Comparison of ENCODE assay signal across 6 fruit fly cellular contexts in genomic region chr3L:18011715-18012512, dm6.
TF ChIP-seq lines count a peak whose summit lies in the region.

No protein-coding gene starts in this region.

- TF ChIP-seq CTCF in whole organism, embryonic (GFP tag; optimal IDR thresholded peaks at IDR 0.05; lab: Kevin White, UChicago): no peak

TF ChIP-seq in whole organism, 6 proteins besides CTCF, POLR2A, EP300 and RAD21:
- TF ChIP-seq Dll (optimal IDR thresholded peaks at IDR 0.05; lab: Kevin White, UChicago) (no peak), pan (optimal IDR thresholded peaks at IDR 0.05; lab: Kevin White, UChicago) (no peak), EcR (GFP tag; optimal IDR thresholded peaks at IDR 0.05; lab: Kevin White, UChicago) (peak; percentile 78 to 80)

TF ChIP-seq in whole organism, adult, 20 proteins besides CTCF, POLR2A, EP300 and RAD21:
- TF ChIP-seq CG12768 (GFP tag; optimal IDR thresholded peaks at IDR 0.05; lab: Kevin White, UChicago) (peak; percentile 30), pad (GFP tag; optimal IDR thresholded peaks at IDR 0.05; lab: Kevin White, UChicago) (peak; percentile 62), CG7045 (GFP tag; optimal IDR thresholded peaks at IDR 0.05; lab: Kevin White, UChicago) (no peak), CG1620 (GFP tag; optimal IDR thresholded peaks at IDR 0.05; lab: Kevin White, UChicago) (peak; percentile 3), CG14711 (tag; optimal IDR thresholded peaks at IDR 0.05; lab: Kevin White, UChicago) (peak; percentile 67), Hr96 (GFP tag; optimal IDR thresholded peaks at IDR 0.05; lab: Kevin White, UChicago) (peak; percentile 47), tj (GFP tag; optimal IDR thresholded peaks at IDR 0.05; lab: Kevin White, UChicago) (peak; percentile 99), cnc (optimal IDR thresholded peaks at IDR 0.05; lab: Kevin White, UChicago) (no peak), CG7101 (tag; optimal IDR thresholded peaks at IDR 0.05; lab: Kevin White, UChicago) (peak; percentile 75), Mnt (GFP tag; optimal IDR thresholded peaks at IDR 0.05; lab: Kevin White, UChicago) (peak; percentile 35), toe (GFP tag; optimal IDR thresholded peaks at IDR 0.05; lab: Kevin White, UChicago) (no peak), CG33017 (tag; optimal IDR thresholded peaks at IDR 0.05; lab: Kevin White, UChicago) (peak; percentile 34), bab1 (GFP tag; optimal IDR thresholded peaks at IDR 0.05; lab: Kevin White, UChicago) (peak; percentile 74), CG11617 (GFP tag; optimal IDR thresholded peaks at IDR 0.05; lab: Kevin White, UChicago) (peak; percentile 54)

TF ChIP-seq in whole organism, embryonic, 481 proteins besides CTCF, POLR2A, EP300 and RAD21 (continues in another document):
- TF ChIP-seq CkIIα-i1 (GFP tag; IDR thresholded peaks at IDR 0.05; lab: Robert Waterston, UW) (no peak), CG4424 (GFP tag; optimal IDR thresholded peaks at IDR 0.05; lab: Kevin White, UChicago) (no peak), bsh (GFP tag; optimal IDR thresholded peaks at IDR 0.05; lab: Kevin White, UChicago) (peak in 1 of 2 experiments; percentile 85), CG16863 (GFP tag; optimal IDR thresholded peaks at IDR 0.05; lab: Kevin White, UChicago) (no peak), ERR (GFP tag; optimal IDR thresholded peaks at IDR 0.05; lab: Kevin White, UChicago) (no peak), CG3407 (GFP tag; optimal IDR thresholded peaks at IDR 0.05; lab: Kevin White, UChicago) (no peak), Lim3 (GFP tag; IDR thresholded peaks at IDR 0.05; lab: Robert Waterston, UW) (no peak), lbe (GFP tag; optimal IDR thresholded peaks at IDR 0.05; lab: Kevin White, UChicago) (peak; percentile 99), pan (optimal IDR thresholded peaks at IDR 0.05; lab: Kevin White, UChicago) (no peak), pan (GFP tag; optimal IDR thresholded peaks at IDR 0.05 in 1 of 2, IDR thresholded peaks at IDR 0.05 in 1 of 2) (no peak), sens (GFP tag; lab: Kevin White, UChicago) (peak; percentile 61), unc-4 (GFP tag; IDR thresholded peaks at IDR 0.05; lab: Robert Waterston, UW; ENCODE audit: partially characterized antibody) (no peak), nerfin-1 (tag; optimal IDR thresholded peaks at IDR 0.05; lab: Kevin White, UChicago) (no peak), ro (GFP tag; IDR thresholded peaks at IDR 0.05; lab: Robert Waterston, UW) (no peak), Gsc (GFP tag; IDR thresholded peaks at IDR 0.05; lab: Robert Waterston, UW) (no peak), gem (tag; optimal IDR thresholded peaks at IDR 0.05; lab: Kevin White, UChicago) (no peak), prd (optimal IDR thresholded peaks at IDR 0.05; lab: Kevin White, UChicago) (no peak), prd (GFP tag; IDR thresholded peaks at IDR 0.05; lab: Robert Waterston, UW) (0 out of 3 replicates have a peak, but pooled peaks have one; percentile 17), corto (GFP tag; optimal IDR thresholded peaks at IDR 0.05; lab: Kevin White, UChicago) (peak; percentile 98), CG3726 (GFP tag; IDR thresholded peaks at IDR 0.05; lab: Robert Waterston, UW) (no peak)

TF ChIP-seq in whole organism, prepupa, 60 proteins besides CTCF, POLR2A, EP300 and RAD21 (continues in another document):
- TF ChIP-seq CG4318 (GFP tag; optimal IDR thresholded peaks at IDR 0.05; lab: Kevin White, UChicago): peak; percentile 90
- peak; percentile 69 for TF ChIP-seq dsx (GFP tag; optimal IDR thresholded peaks at IDR 0.05; lab: Kevin White, UChicago; ENCODE audit: poor library complexity, severe bottlenecking)
- peak; percentile 97 for TF ChIP-seq achi (GFP tag; optimal IDR thresholded peaks at IDR 0.05; lab: Kevin White, UChicago)
- TF ChIP-seq Sox102F (GFP tag; optimal IDR thresholded peaks at IDR 0.05; lab: Kevin White, UChicago): peak; percentile 100
- TF ChIP-seq pdm3 (GFP tag; optimal IDR thresholded peaks at IDR 0.05; lab: Kevin White, UChicago): peak; percentile 98
- peak; percentile 95 for TF ChIP-seq fd85E (GFP tag; optimal IDR thresholded peaks at IDR 0.05; lab: Kevin White, UChicago)
- TF ChIP-seq CG6792 (GFP tag; optimal IDR thresholded peaks at IDR 0.05; lab: Kevin White, UChicago): peak; percentile 99
- peak; percentile 95 for TF ChIP-seq Hr4 (GFP tag; optimal IDR thresholded peaks at IDR 0.05; lab: Kevin White, UChicago)
- TF ChIP-seq Eip93F (GFP tag; optimal IDR thresholded peaks at IDR 0.05; lab: Kevin White, UChicago): peak; percentile 99
- TF ChIP-seq CG15336 (GFP tag; IDR thresholded peaks at IDR 0.05; lab: Robert Waterston, UW): peak; percentile 91
- TF ChIP-seq svp (GFP tag; lab: Kevin White, UChicago): peak; percentile 100
- TF ChIP-seq Gug (GFP tag; IDR thresholded peaks at IDR 0.05; lab: Robert Waterston, UW): peak; percentile 72
- TF ChIP-seq topi (GFP tag; optimal IDR thresholded peaks at IDR 0.05; lab: Kevin White, UChicago): peak; percentile 100
- peak; percentile 100 for TF ChIP-seq cyc (GFP tag; optimal IDR thresholded peaks at IDR 0.05; lab: Kevin White, UChicago)
- TF ChIP-seq CG6276 (GFP tag; optimal IDR thresholded peaks at IDR 0.05; lab: Kevin White, UChicago): peak; percentile 84
- peak; percentile 26 for TF ChIP-seq Hr38 (GFP tag; optimal IDR thresholded peaks at IDR 0.05; lab: Kevin White, UChicago)
- peak; percentile 100 for TF ChIP-seq vri (GFP tag; optimal IDR thresholded peaks at IDR 0.05; lab: Kevin White, UChicago)
- TF ChIP-seq CG9139 (GFP tag; optimal IDR thresholded peaks at IDR 0.05; lab: Kevin White, UChicago): peak; percentile 54
- TF ChIP-seq Met (GFP tag; optimal IDR thresholded peaks at IDR 0.05; lab: Kevin White, UChicago): peak; percentile 100

TF ChIP-seq in whole organism, pupa, 21 proteins besides CTCF, POLR2A, EP300 and RAD21:
- peak; percentile 96 for TF ChIP-seq Pif1B (GFP tag; optimal IDR thresholded peaks at IDR 0.05; lab: Kevin White, UChicago)
- peak; percentile 86 for TF ChIP-seq CG8159 (tag; optimal IDR thresholded peaks at IDR 0.05; lab: Kevin White, UChicago)
- peak; percentile 82 for TF ChIP-seq CG34367 (tag; optimal IDR thresholded peaks at IDR 0.05; lab: Kevin White, UChicago)
- TF ChIP-seq CG14655 (GFP tag; optimal IDR thresholded peaks at IDR 0.05; lab: Kevin White, UChicago): peak; percentile 92
- peak; percentile 46 for TF ChIP-seq CG13204 (GFP tag; optimal IDR thresholded peaks at IDR 0.05; lab: Kevin White, UChicago)
- peak; percentile 88 for TF ChIP-seq CG17806 (tag; optimal IDR thresholded peaks at IDR 0.05; lab: Kevin White, UChicago)
- peak; percentile 91 for TF ChIP-seq Ets98B (GFP tag; IDR thresholded peaks at IDR 0.05; lab: Robert Waterston, UW)
- TF ChIP-seq CG10348 (GFP tag; IDR thresholded peaks at IDR 0.05; lab: Robert Waterston, UW): no peak
- TF ChIP-seq Snoo (tag; optimal IDR thresholded peaks at IDR 0.05; lab: Kevin White, UChicago): peak; percentile 99
- TF ChIP-seq EcR (GFP tag; optimal IDR thresholded peaks at IDR 0.05; lab: Kevin White, UChicago): peak; percentile 98
- TF ChIP-seq CG4496 (GFP tag; IDR thresholded peaks at IDR 0.05; lab: Robert Waterston, UW): peak; percentile 95
- peak; percentile 63 for TF ChIP-seq rn (GFP tag; IDR thresholded peaks at IDR 0.05; lab: Robert Waterston, UW)
- peak; percentile 71; the same call in 1 of the 2 replicates for TF ChIP-seq CG32121 (GFP tag; IDR thresholded peaks at IDR 0.05; lab: Robert Waterston, UW)
- TF ChIP-seq fd96Ca (GFP tag; IDR thresholded peaks at IDR 0.05; lab: Robert Waterston, UW): peak; percentile 91
- peak; percentile 90 for TF ChIP-seq CG9948 (tag; optimal IDR thresholded peaks at IDR 0.05; lab: Kevin White, UChicago)
- peak; percentile 87 for TF ChIP-seq CG8301 (tag; optimal IDR thresholded peaks at IDR 0.05; lab: Kevin White, UChicago)
- TF ChIP-seq D1 (tag; optimal IDR thresholded peaks at IDR 0.05; lab: Kevin White, UChicago): peak; percentile 60
- TF ChIP-seq gl (tag; optimal IDR thresholded peaks at IDR 0.05; lab: Kevin White, UChicago): peak; percentile 78
- TF ChIP-seq CG12605 (GFP tag; IDR thresholded peaks at IDR 0.05; lab: Robert Waterston, UW): peak; percentile 78
- peak; percentile 96 for TF ChIP-seq Pif1A (GFP tag; optimal IDR thresholded peaks at IDR 0.05; lab: Kevin White, UChicago)
- peak; percentile 88 for TF ChIP-seq CG15710 (tag; optimal IDR thresholded peaks at IDR 0.05; lab: Kevin White, UChicago)

TF ChIP-seq in whole organism, wandering third instar larva, 38 proteins besides CTCF, POLR2A, EP300 and RAD21 (continues in another document):
- TF ChIP-seq Dif (GFP tag; optimal IDR thresholded peaks at IDR 0.05; lab: Kevin White, UChicago; ENCODE audit: partially characterized antibody) (no peak), br (GFP tag; optimal IDR thresholded peaks at IDR 0.05; lab: Kevin White, UChicago) (peak; percentile 100), sv (GFP tag; optimal IDR thresholded peaks at IDR 0.05; lab: Kevin White, UChicago) (no peak), OdsH (GFP tag; optimal IDR thresholded peaks at IDR 0.05; lab: Kevin White, UChicago) (peak; percentile 100), CG9705 (GFP tag; optimal IDR thresholded peaks at IDR 0.05; lab: Kevin White, UChicago) (peak; percentile 96), jim (GFP tag; optimal IDR thresholded peaks at IDR 0.05; lab: Kevin White, UChicago) (peak; percentile 74), Abd-B (GFP tag; optimal IDR thresholded peaks at IDR 0.05; lab: Kevin White, UChicago) (no peak), usp (GFP tag; optimal IDR thresholded peaks at IDR 0.05; lab: Kevin White, UChicago) (no peak), Jra (GFP tag; optimal IDR thresholded peaks at IDR 0.05; lab: Kevin White, UChicago) (peak; percentile 99), woc (GFP tag; optimal IDR thresholded peaks at IDR 0.05; lab: Kevin White, UChicago) (peak; percentile 98), Hr78 (GFP tag; optimal IDR thresholded peaks at IDR 0.05; lab: Kevin White, UChicago) (no peak), tai (GFP tag; optimal IDR thresholded peaks at IDR 0.05; lab: Kevin White, UChicago) (peak; percentile 99), lola (GFP tag; optimal IDR thresholded peaks at IDR 0.05; lab: Kevin White, UChicago) (no peak), h (GFP tag; optimal IDR thresholded peaks at IDR 0.05; lab: Kevin White, UChicago) (peak; percentile 100), Sp1 (GFP tag; optimal IDR thresholded peaks at IDR 0.05; lab: Kevin White, UChicago) (peak; percentile 99), fru (GFP tag; optimal IDR thresholded peaks at IDR 0.05; lab: Kevin White, UChicago) (peak; percentile 93), GATAd (GFP tag; optimal IDR thresholded peaks at IDR 0.05; lab: Kevin White, UChicago) (peak; percentile 97), ey (GFP tag; optimal IDR thresholded peaks at IDR 0.05; lab: Kevin White, UChicago) (peak; percentile 99), brk (GFP tag; optimal IDR thresholded peaks at IDR 0.05; lab: Kevin White, UChicago) (peak; percentile 98), Rel (GFP tag; optimal IDR thresholded peaks at IDR 0.05; lab: Kevin White, UChicago) (peak; percentile 96), Rel (tag; optimal IDR thresholded peaks at IDR 0.05; lab: Kevin White, UChicago) (peak; percentile 90), psq (GFP tag; optimal IDR thresholded peaks at IDR 0.05; lab: Kevin White, UChicago) (peak; percentile 100), dl (GFP tag; optimal IDR thresholded peaks at IDR 0.05; lab: Kevin White, UChicago; ENCODE audit: insufficient read depth in 1 of 2, partially characterized antibody in 2 of 2) (no peak), Myc (optimal IDR thresholded peaks at IDR 0.05; lab: Kevin White, UChicago) (no peak)
